Worm (Caenorhabditis elegans): ENCODE data around the gene F57A8.6.

F57A8.6 gene

DNA sequence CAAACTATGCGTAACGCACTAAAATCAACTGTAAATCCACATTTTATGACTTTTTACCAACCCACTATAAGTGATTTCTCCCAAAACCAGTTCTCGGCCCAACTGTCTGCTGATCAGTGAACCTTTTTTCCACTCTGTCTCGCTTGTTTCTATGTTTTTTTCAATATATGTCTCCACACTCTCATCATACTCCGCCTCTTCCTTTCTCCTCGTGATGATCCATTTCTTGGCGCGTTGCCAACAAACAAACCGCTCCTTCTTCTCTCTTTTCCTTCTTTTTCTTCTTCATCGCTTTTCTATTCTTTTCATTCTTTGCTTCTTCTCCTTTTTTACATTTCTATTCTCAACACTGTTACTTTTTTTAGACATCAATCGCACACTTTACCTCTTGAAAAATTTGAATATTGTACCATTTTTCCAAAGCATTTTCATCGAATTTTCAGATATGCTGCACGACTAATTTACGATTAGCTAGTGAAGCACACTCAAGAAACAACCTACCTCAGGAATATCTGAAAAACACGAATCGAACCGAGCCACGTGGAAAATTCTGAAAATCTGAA lies 30.4 kb downstream of the F57A8.6 start, which contains the start of gene T06E8.8:
T06E8.8 (plus strand) TSS at position 513 of the 563 bp plus-strand sequence.
- TF ChIP-seq ceh-13 (GFP tag; optimal IDR thresholded peaks at IDR 0.05) = no peak
- no peak for TF ChIP-seq tra-4 (tag; optimal IDR thresholded peaks at IDR 0.05)
- TF ChIP-seq B0310.2 (tag; optimal IDR thresholded peaks at IDR 0.05) = no peak
- TF ChIP-seq ets-7 (tag; optimal IDR thresholded peaks at IDR 0.05) = no peak
- TF ChIP-seq flt-1 (GFP tag; IDR thresholded peaks at IDR 0.05) = no peak
- no peak for TF ChIP-seq hmbx-1 (tag; optimal IDR thresholded peaks at IDR 0.05)

DNA sequence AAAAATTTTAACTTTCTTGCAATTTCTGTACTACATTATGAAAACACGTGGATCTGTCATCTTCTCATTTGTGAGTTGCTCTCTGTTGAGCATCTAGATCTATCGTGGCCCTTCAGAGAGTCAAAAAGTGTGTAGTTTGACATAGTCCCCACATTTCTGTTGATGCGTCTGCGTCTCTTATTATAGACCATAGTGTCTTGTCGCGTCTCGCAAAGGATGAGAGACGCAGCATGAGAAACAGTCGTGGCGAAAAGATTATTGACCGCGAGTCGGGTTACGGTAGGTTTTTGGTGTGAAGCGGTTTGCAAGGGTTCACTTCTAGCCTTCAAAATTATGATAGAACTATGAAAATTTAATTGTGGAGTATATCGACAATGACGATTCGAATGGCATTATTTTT lies 31.4 kb downstream of the F57A8.6 start:
- TF ChIP-seq hnd-1 (tag; optimal IDR thresholded peaks at IDR 0.05) = no peak
- TF ChIP-seq flt-1 (GFP tag; IDR thresholded peaks at IDR 0.05) = 0 out of 2 replicates have a peak, but pooled peaks have one; percentile 9
- TF ChIP-seq F13C5.2 (tag; optimal IDR thresholded peaks at IDR 0.05) = peak; percentile 47

DNA sequence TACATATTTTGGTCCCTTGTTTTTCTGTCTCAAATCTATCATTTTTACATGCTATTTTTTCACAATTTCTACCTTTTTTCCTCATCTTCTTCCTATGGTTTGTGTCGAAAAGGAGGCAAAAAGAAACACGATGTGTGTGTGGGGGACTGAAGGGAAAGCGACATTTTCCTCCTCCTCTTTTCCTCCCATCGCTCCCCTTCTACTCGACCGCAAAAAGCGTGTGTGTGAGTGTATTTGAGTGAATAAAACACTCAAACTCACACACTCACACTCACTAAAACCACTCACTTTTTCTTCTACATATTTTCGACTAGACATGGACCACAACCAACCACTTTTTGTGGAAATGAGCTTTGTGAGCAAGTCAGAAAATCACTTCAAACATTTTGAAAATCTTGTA lies 32.2 kb downstream of the F57A8.6 start:
- TF ChIP-seq pes-1 (GFP tag; IDR thresholded peaks at IDR 0.05) (no peak), ceh-36 (tag; optimal IDR thresholded peaks at IDR 0.05) (no peak), ceh-13 (GFP tag; optimal IDR thresholded peaks at IDR 0.05) (no peak), tbx-37 (GFP tag; conservative IDR thresholded peaks at IDR 0.05) (no peak), tra-4 (tag; optimal IDR thresholded peaks at IDR 0.05) (no peak), hmg-4 (GFP tag; optimal IDR thresholded peaks at IDR 0.05) (no peak), hmbx-1 (tag; optimal IDR thresholded peaks at IDR 0.05) (no peak), ama-1 (optimal IDR thresholded peaks at IDR 0.05) (no peak), hnd-1 (tag; optimal IDR thresholded peaks at IDR 0.05) (no peak), aly-1 (tag; optimal IDR thresholded peaks at IDR 0.05) (no peak), B0310.2 (tag; optimal IDR thresholded peaks at IDR 0.05) (no peak), scrt-1 (GFP tag; IDR thresholded peaks at IDR 0.05) (no peak)

DNA sequence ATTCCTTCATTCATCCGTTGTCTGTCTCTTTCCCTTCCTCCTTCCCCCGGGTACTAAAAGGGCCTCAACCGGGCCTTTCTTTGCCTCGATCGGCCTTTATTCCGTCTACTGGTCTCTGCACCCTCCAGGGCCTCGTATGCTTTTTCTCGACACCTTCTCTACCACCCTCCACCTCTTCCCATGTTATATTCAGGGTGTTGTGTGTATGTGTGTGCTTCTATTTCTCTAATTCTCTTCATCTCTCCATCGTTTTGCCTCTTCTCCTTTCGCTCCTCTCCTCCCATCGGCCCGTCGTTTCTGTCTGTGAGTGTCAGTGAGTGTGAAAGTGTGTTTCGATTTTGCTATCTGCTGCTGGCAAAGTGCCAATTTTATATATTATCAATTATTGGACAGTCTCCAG lies 33.9 kb downstream of the F57A8.6 start:
- TF ChIP-seq ceh-13 (GFP tag; optimal IDR thresholded peaks at IDR 0.05) (no peak), F13C5.2 (tag; optimal IDR thresholded peaks at IDR 0.05) (peak; percentile 23), tbx-37 (GFP tag; conservative IDR thresholded peaks at IDR 0.05) (0 out of 2 replicates have a peak, but pooled peaks have one; percentile 9), ets-7 (tag; optimal IDR thresholded peaks at IDR 0.05) (no peak), hmg-4 (GFP tag; optimal IDR thresholded peaks at IDR 0.05) (peak; percentile 47), scrt-1 (GFP tag; IDR thresholded peaks at IDR 0.05) (no peak), flt-1 (GFP tag; IDR thresholded peaks at IDR 0.05) (no peak), pes-1 (GFP tag; IDR thresholded peaks at IDR 0.05) (no peak), tbx-11 (GFP tag; IDR thresholded peaks at IDR 0.05) (no peak), sea-1 (GFP tag; conservative IDR thresholded peaks at IDR 0.05) (peak; percentile 45; the same call in 1 of the 2 replicates), ama-1 (optimal IDR thresholded peaks at IDR 0.05) (no peak), hnd-1 (tag; optimal IDR thresholded peaks at IDR 0.05) (no peak), hmbx-1 (tag; optimal IDR thresholded peaks at IDR 0.05) (no peak), aly-1 (tag; optimal IDR thresholded peaks at IDR 0.05) (peak; percentile 21), tra-4 (tag; optimal IDR thresholded peaks at IDR 0.05) (no peak), B0310.2 (tag; optimal IDR thresholded peaks at IDR 0.05) (peak; percentile 2), ceh-36 (tag; optimal IDR thresholded peaks at IDR 0.05) (no peak)

DNA sequence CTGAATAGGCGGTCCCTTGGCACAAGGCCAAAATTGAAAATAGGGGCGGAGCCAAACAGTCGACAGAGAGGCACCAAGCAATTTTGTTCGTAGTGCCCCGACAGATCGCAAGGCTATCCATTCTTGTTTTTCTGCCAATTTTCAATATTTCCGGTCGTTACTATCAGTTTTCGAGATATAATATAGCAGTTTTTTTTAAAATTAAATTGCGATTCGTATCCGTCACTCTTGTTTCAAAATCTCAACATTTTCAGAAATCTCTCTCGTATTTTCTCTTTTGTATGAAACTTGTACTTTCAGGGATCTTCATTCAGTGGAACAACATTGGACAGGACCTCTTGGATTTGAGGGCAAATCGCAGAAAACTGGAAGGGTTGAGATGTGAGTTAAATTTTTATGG lies 36.7 kb downstream of the F57A8.6 start, which contains the start of gene F57A8.1:
F57A8.1 (plus strand) TSS at position 301 of the 400 bp plus-strand sequence.
- TF ChIP-seq ceh-13 (GFP tag; optimal IDR thresholded peaks at IDR 0.05) = no peak
- no peak for TF ChIP-seq scrt-1 (GFP tag; IDR thresholded peaks at IDR 0.05)
- TF ChIP-seq tra-4 (tag; optimal IDR thresholded peaks at IDR 0.05) = no peak
- TF ChIP-seq tbx-37 (GFP tag; conservative IDR thresholded peaks at IDR 0.05) = no peak
- TF ChIP-seq ama-1 (optimal IDR thresholded peaks at IDR 0.05) = no peak
- TF ChIP-seq hmg-4 (GFP tag; optimal IDR thresholded peaks at IDR 0.05) = no peak
- no peak for TF ChIP-seq ets-7 (tag; optimal IDR thresholded peaks at IDR 0.05)
- no peak for TF ChIP-seq F13C5.2 (tag; optimal IDR thresholded peaks at IDR 0.05)
- no peak for TF ChIP-seq B0310.2 (tag; optimal IDR thresholded peaks at IDR 0.05)
- no peak for TF ChIP-seq hmbx-1 (tag; optimal IDR thresholded peaks at IDR 0.05)
- TF ChIP-seq sea-1 (GFP tag; conservative IDR thresholded peaks at IDR 0.05) = no peak
- TF ChIP-seq hnd-1 (tag; optimal IDR thresholded peaks at IDR 0.05) = no peak
- TF ChIP-seq tbx-11 (GFP tag; IDR thresholded peaks at IDR 0.05) = no peak
- no peak for TF ChIP-seq pes-1 (GFP tag; IDR thresholded peaks at IDR 0.05)
- TF ChIP-seq aly-1 (tag; optimal IDR thresholded peaks at IDR 0.05) = no peak
- TF ChIP-seq flt-1 (GFP tag; IDR thresholded peaks at IDR 0.05) = no peak

DNA sequence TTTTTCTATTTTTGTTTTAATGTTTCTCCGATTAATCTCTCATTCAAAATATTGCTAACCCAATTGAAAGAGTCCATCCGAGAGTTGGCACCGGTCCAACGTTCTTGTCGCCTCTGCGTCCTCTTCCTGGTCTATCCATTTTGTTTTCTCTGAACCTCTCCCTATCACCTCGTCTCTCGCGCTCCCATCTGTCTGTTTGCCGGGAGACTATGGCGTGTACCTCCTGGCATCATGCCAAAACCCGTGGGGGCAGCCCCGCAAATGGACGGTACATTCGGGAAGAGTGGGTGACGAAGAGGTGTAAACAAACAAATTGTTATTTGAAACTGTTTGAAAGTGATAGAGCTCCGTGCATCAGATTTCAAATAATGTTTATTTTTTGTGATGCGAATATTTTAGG lies 37.4 kb downstream of the F57A8.6 start, which contains the start of gene T06E8.2:
T06E8.2 (minus strand) TSS at position 139 of the 400 bp plus-strand sequence.
- TF ChIP-seq hmbx-1 (tag; optimal IDR thresholded peaks at IDR 0.05) (no peak), scrt-1 (GFP tag; IDR thresholded peaks at IDR 0.05) (no peak), hmg-4 (GFP tag; optimal IDR thresholded peaks at IDR 0.05) (peak; percentile 51), ceh-13 (GFP tag; optimal IDR thresholded peaks at IDR 0.05) (no peak), ama-1 (optimal IDR thresholded peaks at IDR 0.05) (no peak)

DNA sequence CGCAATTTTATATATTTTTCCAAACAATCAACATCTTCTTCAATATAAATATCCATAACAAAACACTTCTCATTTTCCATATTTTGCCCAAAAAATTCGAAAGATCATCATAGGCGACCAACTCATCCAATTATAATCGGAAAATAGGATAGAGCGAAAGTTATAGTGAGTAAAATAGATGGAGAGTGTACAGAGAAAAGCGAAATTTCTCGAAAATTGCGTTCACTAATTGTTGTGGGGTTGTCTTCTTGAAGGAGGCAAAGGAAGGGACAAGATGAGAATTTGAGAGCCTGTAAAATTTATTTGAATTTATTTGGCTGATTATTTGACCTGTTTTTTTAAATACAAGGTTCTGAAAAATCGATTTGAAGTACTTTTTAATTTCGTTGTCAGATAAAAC lies 38.1 kb downstream of the F57A8.6 start:
- TF ChIP-seq scrt-1 (GFP tag; IDR thresholded peaks at IDR 0.05) (no peak), hmg-4 (GFP tag; optimal IDR thresholded peaks at IDR 0.05) (no peak), F13C5.2 (tag; optimal IDR thresholded peaks at IDR 0.05) (no peak), B0310.2 (tag; optimal IDR thresholded peaks at IDR 0.05) (no peak), ets-7 (tag; optimal IDR thresholded peaks at IDR 0.05) (no peak), ceh-36 (tag; optimal IDR thresholded peaks at IDR 0.05) (no peak), aly-1 (tag; optimal IDR thresholded peaks at IDR 0.05) (no peak), hmbx-1 (tag; optimal IDR thresholded peaks at IDR 0.05) (no peak), flt-1 (GFP tag; IDR thresholded peaks at IDR 0.05) (no peak), ceh-13 (GFP tag; optimal IDR thresholded peaks at IDR 0.05) (no peak), hnd-1 (tag; optimal IDR thresholded peaks at IDR 0.05) (no peak), ama-1 (optimal IDR thresholded peaks at IDR 0.05) (no peak), tra-4 (tag; optimal IDR thresholded peaks at IDR 0.05) (no peak), tbx-37 (GFP tag; conservative IDR thresholded peaks at IDR 0.05) (no peak)

Data from whole organism, early embryonic.